Worm (Caenorhabditis elegans) whole organism, young adult: ENCODE measurements around the gene zip-7.

Experiments
- B0019.2 ChIP-seq: fragments of 200-800 bp; sonication (Bioruptor generic); conservative IDR thresholded peaks from 2 replicates; pipeline ENCODE4 v1.3.6; 2022; ENCODE audit warnings: missing genetic modification reagents, missing genetic modification characterization, missing compliant biosample characterization
- B0035.1 ChIP-seq: sonication (generic microtip); optimal IDR thresholded peaks from 2 replicates; lab custom pipeline; 2016; ENCODE audit warnings: missing genetic modification characterization, mild to moderate bottlenecking, missing compliant biosample characterization, missing genotype, missing genetic modification reagents
- B0336.3 ChIP-seq: fragments of 200-800 bp; sonication (Bioruptor generic); IDR thresholded peaks from 2 replicates; pipeline ENCODE4 v1.3.6; 2022; ENCODE audit warnings: missing genetic modification characterization, missing compliant biosample characterization
- C06A6.2 ChIP-seq: fragments of 200-800 bp; sonication (Bioruptor generic); conservative IDR thresholded peaks from 2 replicates; pipeline ENCODE4 v1.3.6; 2022; ENCODE audit warnings: missing genetic modification characterization, missing compliant biosample characterization
- F10E7.11 ChIP-seq: sonication (generic microtip); optimal IDR thresholded peaks from 2 replicates; lab custom pipeline; 2017; ENCODE audit warnings: mild to moderate bottlenecking, missing genetic modification characterization, moderate library complexity, missing compliant biosample characterization
- F52B5.7 ChIP-seq: sonication (generic microtip); optimal IDR thresholded peaks from 2 replicates; lab custom pipeline; 2016; ENCODE audit warnings: mild to moderate bottlenecking, missing genetic modification characterization, missing compliant biosample characterization
- K11D2.4 ChIP-seq: fragments of 200-800 bp; sonication (Bioruptor generic); IDR thresholded peaks from 2 replicates; pipeline ENCODE4 v1.3.6; 2022; ENCODE audit warnings: missing genetic modification reagents, missing genetic modification characterization, missing compliant biosample characterization
- K12H6.12 ChIP-seq: fragments of 200-800 bp; sonication (Bioruptor generic); optimal IDR thresholded peaks from 2 replicates; lab custom pipeline; 2018; ENCODE audit warnings: mild to moderate bottlenecking, missing genetic modification characterization, missing compliant biosample characterization
- Y53G8AR.9 ChIP-seq: fragments of 200-800 bp; sonication (Bioruptor generic); conservative IDR thresholded peaks from 2 replicates; pipeline ENCODE4 v1.3.6; 2022; ENCODE audit warnings: missing genetic modification reagents, missing genetic modification characterization, missing compliant biosample characterization
- Y67H2A.10 ChIP-seq: fragments of 200-800 bp; sonication (Bioruptor generic); conservative IDR thresholded peaks from 2 replicates; pipeline ENCODE4 v1.3.6; 2022; ENCODE audit warnings: missing genetic modification reagents, missing genetic modification characterization, missing compliant biosample characterization
- ZK185.1 ChIP-seq: sonication (generic microtip); optimal IDR thresholded peaks from 2 replicates; lab custom pipeline; 2016; ENCODE audit warnings: mild to moderate bottlenecking, missing genetic modification characterization, missing compliant biosample characterization; ENCODE audit not compliant: poor library complexity, severe bottlenecking
- attf-3 ChIP-seq: fragments of 200-800 bp; sonication (Bioruptor generic); conservative IDR thresholded peaks from 2 replicates; pipeline ENCODE4 v1.3.6; 2022; ENCODE audit warnings: missing genetic modification reagents, missing genetic modification characterization, missing compliant biosample characterization
- attf-5 ChIP-seq: fragments of 200-800 bp; sonication (Bioruptor generic); optimal IDR thresholded peaks from 2 replicates; lab custom pipeline; 2018; ENCODE audit warnings: mild to moderate bottlenecking, missing genetic modification characterization, missing compliant biosample characterization
- attf-6 ChIP-seq: fragments of 200-800 bp; sonication (Bioruptor generic); IDR thresholded peaks from 2 replicates; pipeline ENCODE4 v1.3.6; 2022; ENCODE audit warnings: missing genetic modification reagents, missing genetic modification characterization, missing compliant biosample characterization
- ceh-100 ChIP-seq: fragments of 200-800 bp; sonication (Bioruptor generic); IDR thresholded peaks from 2 replicates; pipeline ENCODE4 v1.3.6; 2022; ENCODE audit warnings: missing genetic modification reagents, missing genetic modification characterization, missing compliant biosample characterization
- ceh-91 ChIP-seq: fragments of 200-800 bp; sonication (Bioruptor generic); IDR thresholded peaks from 2 replicates; pipeline ENCODE4 v1.3.6; 2022; ENCODE audit warnings: missing genetic modification reagents, missing genetic modification characterization, missing compliant biosample characterization
- chd-7 ChIP-seq: sonication (generic microtip); optimal IDR thresholded peaks from 2 replicates; lab custom pipeline; 2016; ENCODE audit warnings: mild to moderate bottlenecking, missing genetic modification characterization, moderate library complexity, missing compliant biosample characterization
- dox-1 ChIP-seq: fragments of 200-800 bp; sonication (Bioruptor generic); IDR thresholded peaks from 2 replicates; pipeline ENCODE4 v1.3.6; 2022; ENCODE audit warnings: missing genetic modification reagents, missing genetic modification characterization, missing compliant biosample characterization
- dpff-1 ChIP-seq: sonication (generic microtip); optimal IDR thresholded peaks from 2 replicates; lab custom pipeline; 2017; ENCODE audit warnings: mild to moderate bottlenecking, missing genetic modification characterization, missing compliant biosample characterization
- egl-44 ChIP-seq: fragments of 200-800 bp; sonication (Bioruptor generic); IDR thresholded peaks from 2 replicates; pipeline ENCODE4 v1.3.6; 2022; ENCODE audit warnings: missing genetic modification reagents, missing genetic modification characterization, missing compliant biosample characterization
- ekl-4 ChIP-seq: fragments of 200-800 bp; sonication (Bioruptor generic); IDR thresholded peaks from 2 replicates; pipeline ENCODE4 v1.3.6; 2022; ENCODE audit warnings: missing genetic modification reagents, missing genetic modification characterization, missing compliant biosample characterization
- hmg-1.2 ChIP-seq: fragments of 200-800 bp; sonication (Bioruptor generic); IDR thresholded peaks from 2 replicates; pipeline ENCODE4 v1.3.6; 2022; ENCODE audit warnings: missing genetic modification reagents, missing genetic modification characterization, missing compliant biosample characterization
- lin-26 ChIP-seq: fragments of 200-800 bp; sonication (Bioruptor generic); IDR thresholded peaks from 2 replicates; pipeline ENCODE4 v1.3.6; 2022; ENCODE audit warnings: missing genetic modification reagents, missing genetic modification characterization, missing compliant biosample characterization
- lin-35 ChIP-seq, 3 experiments: fragments of 150-350 bp in 2 of 3; sonication (generic microtip) in 1 of 3; optimal IDR thresholded peaks; 2 replicates each; lab custom pipeline; 2014 to 2018; ENCODE audit warnings: missing biosample characterization in 3 of 3, missing genetic modification characterization in 3 of 3, missing genetic modification reagents in 3 of 3
- lin-40 ChIP-seq: sonication (generic microtip); optimal IDR thresholded peaks from 2 replicates; lab custom pipeline; 2016; ENCODE audit warnings: missing genetic modification characterization, mild to moderate bottlenecking, missing compliant biosample characterization, missing genotype, missing genetic modification reagents
- lir-1 ChIP-seq: fragments of 200-800 bp; sonication (Bioruptor generic); conservative IDR thresholded peaks from 2 replicates; pipeline ENCODE4 v1.3.6; 2022; ENCODE audit warnings: missing genetic modification reagents, missing genetic modification characterization, missing compliant biosample characterization
- madf-10 ChIP-seq: sonication (generic microtip); optimal IDR thresholded peaks from 2 replicates; lab custom pipeline; 2016; ENCODE audit warnings: mild to moderate bottlenecking, missing genetic modification characterization, missing compliant biosample characterization
- madf-3 ChIP-seq: fragments of 200-800 bp; sonication (Bioruptor generic); IDR thresholded peaks from 2 replicates; pipeline ENCODE4 v1.3.6; 2022; ENCODE audit warnings: missing genetic modification reagents, missing genetic modification characterization, missing compliant biosample characterization
- mcd-1 ChIP-seq: fragments of 200-800 bp; sonication (Bioruptor generic); IDR thresholded peaks from 2 replicates; pipeline ENCODE4 v1.3.6; 2022; ENCODE audit warnings: missing genetic modification reagents, missing genetic modification characterization, missing compliant biosample characterization
- mel-28 ChIP-seq: sonication (generic microtip); optimal IDR thresholded peaks from 2 replicates; lab custom pipeline; 2016; ENCODE audit warnings: borderline replicate concordance, mild to moderate bottlenecking, missing genetic modification characterization, missing compliant biosample characterization
- nfya-1 ChIP-seq: sonication (generic microtip); optimal IDR thresholded peaks from 2 replicates; lab custom pipeline; 2017; ENCODE audit warnings: antibody characterized with exemption, missing compliant biosample characterization, missing genetic modification characterization, borderline replicate concordance; ENCODE audit not compliant: insufficient read depth
- nhr-120 ChIP-seq: fragments of 200-800 bp; sonication (Bioruptor generic); IDR thresholded peaks from 2 replicates; pipeline ENCODE4 v1.3.6; 2022; ENCODE audit warnings: missing genetic modification characterization, missing compliant biosample characterization
- nhr-90 ChIP-seq: sonication (generic microtip); optimal IDR thresholded peaks from 2 replicates; lab custom pipeline; 2016; ENCODE audit warnings: missing genotype, mild to moderate bottlenecking, missing genetic modification characterization, missing compliant biosample characterization
- rcor-1 ChIP-seq: fragments of 200-800 bp; sonication (Bioruptor generic); IDR thresholded peaks from 2 replicates; pipeline ENCODE4 v1.3.6; 2022; ENCODE audit warnings: missing genetic modification reagents, missing genetic modification characterization, missing compliant biosample characterization
- rpc-1 ChIP-seq, 2 experiments: fragments of 150-350 bp in 1 of 2; sonication (generic microtip) in 1 of 2; optimal IDR thresholded peaks; 2 replicates each; lab custom pipeline; 2014 to 2018; ENCODE audit warnings: missing biosample characterization in 1 of 2, missing genetic modification characterization in 1 of 2, missing genetic modification reagents in 1 of 2, missing genotype in 1 of 2
- snpc-1.1 ChIP-seq: sonication (generic microtip); optimal IDR thresholded peaks from 2 replicates; lab custom pipeline; 2017; ENCODE audit warnings: missing genetic modification characterization, mild to moderate bottlenecking, missing compliant biosample characterization, antibody characterized with exemption, moderate library complexity, missing genotype, missing genetic modification reagents; ENCODE audit not compliant: insufficient read depth
- somi-1 ChIP-seq: fragments of 200-800 bp; sonication (Bioruptor generic); optimal IDR thresholded peaks from 2 replicates; lab custom pipeline; 2018; ENCODE audit warnings: mild to moderate bottlenecking, missing genetic modification characterization, missing compliant biosample characterization
- sptf-2 ChIP-seq: fragments of 200-800 bp; sonication (Bioruptor generic); optimal IDR thresholded peaks from 2 replicates; lab custom pipeline; 2018; ENCODE audit warnings: mild to moderate bottlenecking, missing genetic modification characterization, missing compliant biosample characterization
- tbp1 ChIP-seq: fragments of 200-800 bp; sonication (Bioruptor generic); optimal IDR thresholded peaks from 2 replicates; lab custom pipeline; 2018; ENCODE audit warnings: mild to moderate bottlenecking, missing genetic modification characterization, missing compliant biosample characterization
- tbx-9 ChIP-seq: sonication (generic microtip); optimal IDR thresholded peaks from 2 replicates; lab custom pipeline; 2016; ENCODE audit warnings: borderline replicate concordance, missing genetic modification characterization, inconsistent platforms, missing compliant biosample characterization
- tlf-1 ChIP-seq: fragments of 200-800 bp; sonication (Bioruptor generic); optimal IDR thresholded peaks from 2 replicates; lab custom pipeline; 2018; ENCODE audit warnings: mild to moderate bottlenecking, missing genetic modification characterization, missing compliant biosample characterization
- unc-62 ChIP-seq: fragments of 150-350 bp; optimal IDR thresholded peaks from 2 replicates; lab custom pipeline; 2014; ENCODE audit warnings: missing biosample characterization, missing genetic modification reagents, missing genetic modification characterization

zip-7 gene

DNA sequence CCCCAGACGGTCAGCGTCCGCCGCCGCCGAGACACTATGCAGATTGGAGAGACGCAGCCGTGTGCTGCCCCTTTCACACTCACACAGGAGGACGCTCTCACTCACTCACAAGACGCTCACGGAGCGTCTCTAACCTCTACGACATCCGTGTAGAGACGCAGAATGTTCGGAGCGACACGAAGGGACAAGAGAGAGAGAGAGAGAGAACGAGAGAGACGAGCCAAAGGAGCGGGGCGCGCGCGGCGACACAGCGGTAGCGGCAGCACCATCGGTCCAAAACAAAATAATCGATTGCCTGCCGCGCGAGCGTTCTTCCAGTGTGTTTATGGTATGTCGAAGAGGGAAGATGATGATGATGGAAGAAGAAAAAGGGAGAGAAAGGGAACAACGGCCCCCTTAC lies 13.2 kb downstream of the zip-7 start (continued):
- TF ChIP-seq rpc-1 (optimal IDR thresholded peaks at IDR 0.05; lab: Kevin White, UChicago): no peak
- TF ChIP-seq rpc-1 (tag; optimal IDR thresholded peaks at IDR 0.05; lab: Kevin White, UChicago): no peak
- peak; percentile 5 for TF ChIP-seq B0035.1 (tag; lab: Kevin White, UChicago)
- no peak for TF ChIP-seq madf-3 (GFP tag; lab: Robert Waterston, UW)
- TF ChIP-seq F52B5.7 (tag; lab: Kevin White, UChicago): peak; percentile 36
- peak; percentile 50 for TF ChIP-seq tbp1 (GFP tag; lab: Kevin White, UChicago)
- TF ChIP-seq lin-35 (GFP tag; optimal IDR thresholded peaks at IDR 0.05; lab: Kevin White, UChicago): peak in 1 of 3 experiments; percentile 71
- TF ChIP-seq Y67H2A.10 (GFP tag; lab: Robert Waterston, UW): peak; percentile 22; the same call in 1 of the 2 replicates
- TF ChIP-seq nfya-1: no peak
- peak; percentile 14 for TF ChIP-seq unc-62 (GFP tag; lab: Kevin White, UChicago)
- TF ChIP-seq Y53G8AR.9 (GFP tag; lab: Robert Waterston, UW): peak; percentile 67
- peak; percentile 34; the same call in 1 of the 2 replicates for TF ChIP-seq rcor-1 (GFP tag; lab: Robert Waterston, UW)
- TF ChIP-seq lin-26 (GFP tag; lab: Robert Waterston, UW): peak; percentile 66
- peak; percentile 26; the same call in 1 of the 2 replicates for TF ChIP-seq ceh-91 (GFP tag; lab: Robert Waterston, UW)
- TF ChIP-seq attf-6 (GFP tag; lab: Robert Waterston, UW): no peak
- peak; percentile 9 for TF ChIP-seq sptf-2 (GFP tag; lab: Kevin White, UChicago)
- TF ChIP-seq somi-1: peak; percentile 1
- TF ChIP-seq ZK185.1: peak; percentile 63
- TF ChIP-seq tlf-1 (GFP tag; lab: Kevin White, UChicago): peak; percentile 33
- no peak for TF ChIP-seq nhr-120 (GFP tag; lab: Robert Waterston, UW)
- peak; percentile 59 for TF ChIP-seq mcd-1
- TF ChIP-seq dox-1 (GFP tag; lab: Robert Waterston, UW): peak; percentile 80
- TF ChIP-seq ekl-4 (GFP tag; lab: Robert Waterston, UW): peak; percentile 74; the same call in 1 of the 2 replicates
- TF ChIP-seq attf-5 (GFP tag; lab: Kevin White, UChicago): peak; percentile 80
- TF ChIP-seq egl-44: peak; percentile 83
- TF ChIP-seq B0019.2 (GFP tag; lab: Robert Waterston, UW): no peak
- peak; percentile 86 for TF ChIP-seq K12H6.12 (tag; lab: Kevin White, UChicago)
- peak; percentile 39 for TF ChIP-seq nhr-90 (tag; lab: Kevin White, UChicago)
- peak; percentile 57; the same call in 1 of the 2 replicates for TF ChIP-seq B0336.3
- TF ChIP-seq chd-7 (tag; lab: Kevin White, UChicago): peak; percentile 55
- no peak for TF ChIP-seq dpff-1 (tag; lab: Kevin White, UChicago)
- no peak for TF ChIP-seq snpc-1.1 (tag; lab: Kevin White, UChicago)
- no peak for TF ChIP-seq tbx-9 (tag; lab: Kevin White, UChicago)
- peak; percentile 89 for TF ChIP-seq lin-40
- TF ChIP-seq lir-1: peak; percentile 93
- peak; percentile 23 for TF ChIP-seq mel-28
- TF ChIP-seq attf-3 (GFP tag; lab: Robert Waterston, UW): 0 out of 2 replicates have a peak, but pooled peaks have one; percentile 34
- peak; percentile 66; the same call in 1 of the 2 replicates for TF ChIP-seq K11D2.4
- TF ChIP-seq hmg-1.2 (GFP tag; lab: Robert Waterston, UW): peak; percentile 95
- TF ChIP-seq C06A6.2: 0 out of 2 replicates have a peak, but pooled peaks have one; percentile 33
- no peak for TF ChIP-seq ceh-100
- TF ChIP-seq F10E7.11 (tag; lab: Kevin White, UChicago): peak; percentile 66
- TF ChIP-seq madf-10 (tag; lab: Kevin White, UChicago): peak; percentile 89
